Fruit fly (Drosophila melanogaster): ENCODE results near the gene IleRS.

Gene IleRS

DNA sequence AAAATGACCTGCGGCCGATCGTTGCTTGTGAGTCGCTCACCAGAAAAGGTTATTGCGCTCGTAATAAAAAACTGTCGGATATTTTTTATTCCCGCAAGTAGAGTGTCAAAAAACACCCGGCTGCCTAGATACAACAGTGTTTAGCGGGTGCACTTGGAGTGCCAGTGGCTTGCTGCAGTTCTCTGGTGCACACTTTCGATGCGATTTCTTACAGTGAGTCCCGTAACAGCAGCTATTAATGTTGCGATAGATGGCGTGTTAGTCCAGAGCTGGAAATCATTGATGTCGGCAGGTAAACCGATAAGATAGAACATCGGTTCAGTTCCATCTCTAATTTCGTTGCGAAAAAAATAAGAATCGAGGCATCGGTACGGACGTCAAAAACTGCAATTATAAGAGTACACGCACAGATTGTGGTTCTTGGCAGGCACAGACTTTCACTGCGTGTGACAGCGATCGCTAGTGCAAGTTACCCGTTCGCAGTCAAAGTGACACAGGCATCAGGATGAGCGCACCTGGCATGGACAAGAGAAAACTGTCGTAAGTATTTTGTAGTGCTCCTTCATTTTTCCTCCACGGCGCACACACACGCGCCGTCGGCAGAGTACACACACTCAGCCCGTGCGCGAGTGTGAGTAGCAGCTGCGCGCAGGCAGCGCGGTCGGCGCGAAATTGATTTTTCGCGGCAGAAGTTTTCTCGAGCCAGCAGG, 21.1 kb upstream of the IleRS start, which contains the start of gene Csp:
TSS of gene Csp (plus strand) at position 135 of the 710 bp plus-strand sequence.
- TF ChIP-seq CG14711 (tag; optimal IDR thresholded peaks at IDR 0.05) (peak; percentile 35), Crg-1 (GFP tag; optimal IDR thresholded peaks at IDR 0.05) (peak; percentile 5), CG12768 (GFP tag; optimal IDR thresholded peaks at IDR 0.05) (peak; percentile 56), CG33017 (tag; optimal IDR thresholded peaks at IDR 0.05) (no peak), tj (GFP tag; optimal IDR thresholded peaks at IDR 0.05) (no peak), bab1 (GFP tag; optimal IDR thresholded peaks at IDR 0.05) (peak; percentile 47), ovo (GFP tag; optimal IDR thresholded peaks at IDR 0.05) (peak; percentile 18), CG11617 (GFP tag; optimal IDR thresholded peaks at IDR 0.05) (peak; percentile 18), cnc (optimal IDR thresholded peaks at IDR 0.05) (no peak), kay (GFP tag; ENCODE audit: borderline replicate concordance) (no peak), toe (GFP tag; optimal IDR thresholded peaks at IDR 0.05) (peak; percentile 78), Hr96 (GFP tag; optimal IDR thresholded peaks at IDR 0.05) (peak; percentile 67), Mnt (GFP tag; optimal IDR thresholded peaks at IDR 0.05) (peak; percentile 61), CG7101 (tag; optimal IDR thresholded peaks at IDR 0.05) (peak; percentile 38), cic (GFP tag; optimal IDR thresholded peaks at IDR 0.05) (peak; percentile 35), CG5204 (GFP tag; optimal IDR thresholded peaks at IDR 0.05) (peak; percentile 59), CG1620 (GFP tag; optimal IDR thresholded peaks at IDR 0.05) (peak; percentile 45), pad (GFP tag; optimal IDR thresholded peaks at IDR 0.05) (peak; percentile 23), CG7045 (GFP tag; optimal IDR thresholded peaks at IDR 0.05) (peak; percentile 35), Clk (GFP tag; optimal IDR thresholded peaks at IDR 0.05) (peak; percentile 47)

DNA sequence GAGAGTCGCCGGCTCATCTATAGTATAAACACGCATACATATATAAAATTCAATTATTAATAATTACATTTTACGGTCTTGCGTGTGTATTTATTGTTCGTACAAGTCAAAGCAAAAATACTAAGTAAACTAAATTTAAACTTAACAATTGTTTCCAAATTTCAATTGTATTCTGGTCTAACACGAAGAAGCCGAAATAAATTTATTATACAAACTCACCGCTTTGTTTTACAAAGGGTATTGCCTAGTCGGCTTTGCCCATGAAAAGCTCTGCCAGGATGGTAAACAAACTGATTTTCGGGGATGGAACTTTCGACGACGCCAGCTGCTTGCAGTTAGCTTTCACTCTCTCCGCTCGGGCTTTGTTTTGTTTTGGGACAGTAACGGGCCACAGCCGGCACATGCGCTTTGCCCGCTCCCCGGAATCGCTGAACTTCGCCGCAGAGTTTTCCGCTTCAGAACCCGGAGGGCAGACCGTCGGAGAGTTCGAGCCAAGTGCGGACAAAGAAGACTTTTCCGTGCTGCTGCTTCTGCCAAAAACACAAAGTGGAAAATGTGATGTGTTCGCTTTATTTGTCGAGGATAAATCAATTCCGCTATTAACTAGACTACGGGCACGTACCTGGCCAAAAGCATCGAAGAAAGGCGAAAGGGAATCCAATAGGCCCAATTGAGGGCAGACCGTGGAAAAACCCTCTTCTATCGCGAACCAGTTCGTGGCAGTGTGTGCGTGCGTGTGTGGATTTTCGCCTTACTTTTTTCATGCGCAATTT, 14.8 kb upstream of the IleRS start, which contains the start of gene Srpk79D:
TSS of gene Srpk79D (plus strand) at position 457 of the 773 bp plus-strand sequence.
- TF ChIP-seq CG5204 (GFP tag; optimal IDR thresholded peaks at IDR 0.05) (no peak), cnc (optimal IDR thresholded peaks at IDR 0.05) (no peak), CG7101 (tag; optimal IDR thresholded peaks at IDR 0.05) (no peak), CG14711 (tag; optimal IDR thresholded peaks at IDR 0.05) (no peak), CG12768 (GFP tag; optimal IDR thresholded peaks at IDR 0.05) (no peak), ovo (GFP tag; optimal IDR thresholded peaks at IDR 0.05) (no peak)

DNA sequence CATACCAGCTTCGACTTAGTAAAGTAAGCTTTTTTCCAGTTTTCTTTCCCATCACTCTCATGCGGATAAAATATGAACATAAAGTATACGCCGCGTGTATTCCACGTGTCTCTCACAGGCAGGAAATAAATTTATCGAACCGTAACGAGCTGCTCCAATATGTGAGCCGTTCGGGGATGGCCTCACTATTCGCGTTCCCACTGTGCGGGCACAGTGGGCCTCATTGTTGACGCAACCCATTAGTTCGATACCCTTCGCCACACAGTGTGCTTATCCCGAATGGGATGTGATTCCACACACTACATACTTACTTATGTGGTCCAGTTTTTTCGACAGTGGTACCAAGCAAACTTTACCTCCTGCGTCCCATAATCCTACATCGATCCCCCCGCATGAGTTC, 12.5 kb upstream of the IleRS start:
- TF ChIP-seq kay (GFP tag; ENCODE audit: borderline replicate concordance) (no peak), CG33017 (tag; optimal IDR thresholded peaks at IDR 0.05) (no peak), CG7101 (tag; optimal IDR thresholded peaks at IDR 0.05) (no peak), Clk (GFP tag; optimal IDR thresholded peaks at IDR 0.05) (no peak), CG11617 (GFP tag; optimal IDR thresholded peaks at IDR 0.05) (no peak), toe (GFP tag; optimal IDR thresholded peaks at IDR 0.05) (no peak), CG12768 (GFP tag; optimal IDR thresholded peaks at IDR 0.05) (no peak), CG7045 (GFP tag; optimal IDR thresholded peaks at IDR 0.05) (no peak), cnc (optimal IDR thresholded peaks at IDR 0.05) (no peak), Mnt (GFP tag; optimal IDR thresholded peaks at IDR 0.05) (no peak), CG14711 (tag; optimal IDR thresholded peaks at IDR 0.05) (no peak), bab1 (GFP tag; optimal IDR thresholded peaks at IDR 0.05) (no peak), ovo (GFP tag; optimal IDR thresholded peaks at IDR 0.05) (no peak), Crg-1 (GFP tag; optimal IDR thresholded peaks at IDR 0.05) (no peak), pad (GFP tag; optimal IDR thresholded peaks at IDR 0.05) (no peak), cic (GFP tag; optimal IDR thresholded peaks at IDR 0.05) (no peak), CG5204 (GFP tag; optimal IDR thresholded peaks at IDR 0.05) (no peak)

DNA sequence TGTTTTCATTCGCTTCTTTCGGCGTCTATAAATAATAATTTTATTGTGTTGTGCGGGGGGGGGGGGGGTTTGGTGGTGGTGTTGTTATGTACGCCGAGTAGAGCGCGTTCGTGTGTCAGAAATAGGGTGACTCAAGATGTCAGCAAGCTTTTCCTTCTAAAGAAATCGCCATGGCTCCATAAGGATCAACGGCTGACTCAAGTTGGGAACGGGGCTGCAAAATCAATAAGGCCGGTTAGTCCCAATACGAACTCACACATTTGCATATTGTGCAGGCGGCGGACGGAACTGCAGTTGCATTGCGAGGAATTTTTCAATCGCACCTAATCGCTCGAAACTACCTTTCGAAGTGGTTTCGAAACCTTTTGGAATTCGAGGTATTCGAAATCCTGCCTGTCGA, 11.9 kb upstream of the IleRS start:
- TF ChIP-seq toe (GFP tag; optimal IDR thresholded peaks at IDR 0.05) (no peak), Mnt (GFP tag; optimal IDR thresholded peaks at IDR 0.05) (no peak), CG7101 (tag; optimal IDR thresholded peaks at IDR 0.05) (no peak), ovo (GFP tag; optimal IDR thresholded peaks at IDR 0.05) (no peak), cic (GFP tag; optimal IDR thresholded peaks at IDR 0.05) (no peak), CG5204 (GFP tag; optimal IDR thresholded peaks at IDR 0.05) (no peak)

DNA sequence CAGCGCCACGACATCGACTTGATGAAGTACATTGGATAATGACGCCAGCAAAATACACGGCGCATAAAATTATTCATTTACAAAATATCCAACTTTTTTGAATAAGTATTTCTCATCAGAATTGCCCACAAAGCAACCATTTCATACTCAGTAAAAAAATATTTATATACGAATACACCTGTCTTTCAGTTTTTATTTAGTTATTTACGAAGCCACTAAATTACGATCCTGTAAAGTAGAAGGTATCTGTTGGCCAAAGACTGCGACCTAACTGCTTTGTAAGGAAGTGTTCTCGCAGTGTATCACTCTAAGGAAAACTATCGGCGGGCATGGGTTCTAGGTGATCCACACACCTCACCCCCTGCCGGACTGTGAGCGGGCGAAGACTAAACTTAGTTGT, 11.3 kb upstream of the IleRS start:
- TF ChIP-seq CG5204 (GFP tag; optimal IDR thresholded peaks at IDR 0.05) = peak; percentile 67
- TF ChIP-seq Clk (GFP tag; optimal IDR thresholded peaks at IDR 0.05) = peak; percentile 25
- TF ChIP-seq pad (GFP tag; optimal IDR thresholded peaks at IDR 0.05) = peak; percentile 7
- peak; percentile 22 for TF ChIP-seq CG11617 (GFP tag; optimal IDR thresholded peaks at IDR 0.05)
- TF ChIP-seq CG12768 (GFP tag; optimal IDR thresholded peaks at IDR 0.05) = peak; percentile 72
- TF ChIP-seq Mnt (GFP tag; optimal IDR thresholded peaks at IDR 0.05) = no peak
- TF ChIP-seq toe (GFP tag; optimal IDR thresholded peaks at IDR 0.05) = peak; percentile 40
- peak; percentile 28 for TF ChIP-seq Hr96 (GFP tag; optimal IDR thresholded peaks at IDR 0.05)
- TF ChIP-seq cnc (optimal IDR thresholded peaks at IDR 0.05) = no peak
- TF ChIP-seq cic (GFP tag; optimal IDR thresholded peaks at IDR 0.05) = no peak
- TF ChIP-seq ovo (GFP tag; optimal IDR thresholded peaks at IDR 0.05) = no peak
- TF ChIP-seq CG33017 (tag; optimal IDR thresholded peaks at IDR 0.05) = peak; percentile 19
- TF ChIP-seq CG7045 (GFP tag; optimal IDR thresholded peaks at IDR 0.05) = peak; percentile 50
- TF ChIP-seq bab1 (GFP tag; optimal IDR thresholded peaks at IDR 0.05) = no peak
- TF ChIP-seq kay (GFP tag; ENCODE audit: borderline replicate concordance) = peak; percentile 93
- TF ChIP-seq CG14711 (tag; optimal IDR thresholded peaks at IDR 0.05) = peak; percentile 39
- no peak for TF ChIP-seq CG1620 (GFP tag; optimal IDR thresholded peaks at IDR 0.05)
- peak; percentile 9 for TF ChIP-seq tj (GFP tag; optimal IDR thresholded peaks at IDR 0.05)
- TF ChIP-seq Crg-1 (GFP tag; optimal IDR thresholded peaks at IDR 0.05) = no peak
- TF ChIP-seq CG7101 (tag; optimal IDR thresholded peaks at IDR 0.05) = no peak

Measured in whole organism, adult.